Worm (Caenorhabditis elegans) whole organism, mixed stage, embryonic: ENCODE measurements around the gene spig-9.

Experiments used
- M03D4.4 ChIP-seq: sonication (generic microtip); optimal IDR thresholded peaks from 2 replicates; lab custom pipeline; 2017; ENCODE audit warnings: mild to moderate bottlenecking, missing genetic modification characterization, missing compliant biosample characterization
- ceh-39 ChIP-seq: fragments of 150-350 bp; optimal IDR thresholded peaks from 2 replicates; lab custom pipeline; 2014; ENCODE audit warnings: missing biosample characterization, missing genetic modification characterization
- elt-1 ChIP-seq: sonication (generic microtip); optimal IDR thresholded peaks from 2 replicates; lab custom pipeline; 2017; ENCODE audit warnings: missing genetic modification characterization, mild to moderate bottlenecking, missing compliant biosample characterization, antibody characterized with exemption, moderate library complexity, borderline replicate concordance; ENCODE audit not compliant: insufficient read depth
- lin-13 ChIP-seq: fragments of 150-350 bp; optimal IDR thresholded peaks from 2 replicates; lab custom pipeline; 2014; ENCODE audit warnings: missing biosample characterization, missing genetic modification characterization
- nhr-12 ChIP-seq: fragments of 150-350 bp; optimal IDR thresholded peaks from 2 replicates; lab custom pipeline; 2014; ENCODE audit warnings: missing biosample characterization, missing genetic modification characterization
- nhr-237 ChIP-seq: fragments of 150-350 bp; optimal IDR thresholded peaks from 2 replicates; lab custom pipeline; 2014; ENCODE audit warnings: missing biosample characterization, missing genetic modification characterization
- nhr-28 ChIP-seq: fragments of 150-350 bp; optimal IDR thresholded peaks from 2 replicates; lab custom pipeline; 2014; ENCODE audit warnings: missing biosample characterization, missing genetic modification characterization
- nhr-76 ChIP-seq: sonication (generic microtip); optimal IDR thresholded peaks from 2 replicates; lab custom pipeline; 2017; ENCODE audit warnings: missing biosample characterization, missing genetic modification characterization
- sem-2 ChIP-seq: fragments of 200-800 bp; sonication (Bioruptor generic); optimal IDR thresholded peaks from 2 replicates; lab custom pipeline; 2018; ENCODE audit warnings: mild to moderate bottlenecking, missing genetic modification characterization, missing compliant biosample characterization
- snpc-4 ChIP-seq: fragments of 150-350 bp; optimal IDR thresholded peaks from 2 replicates; lab custom pipeline; 2014; ENCODE audit warnings: missing biosample characterization, missing genetic modification characterization
- unc-39 ChIP-seq: fragments of 150-350 bp; optimal IDR thresholded peaks from 2 replicates; lab custom pipeline; 2014; ENCODE audit warnings: missing biosample characterization, missing genetic modification characterization
- zip-8 ChIP-seq: fragments of 150-350 bp; optimal IDR thresholded peaks from 2 replicates; lab custom pipeline; 2014; ENCODE audit warnings: missing biosample characterization, missing genetic modification characterization

DNA sequence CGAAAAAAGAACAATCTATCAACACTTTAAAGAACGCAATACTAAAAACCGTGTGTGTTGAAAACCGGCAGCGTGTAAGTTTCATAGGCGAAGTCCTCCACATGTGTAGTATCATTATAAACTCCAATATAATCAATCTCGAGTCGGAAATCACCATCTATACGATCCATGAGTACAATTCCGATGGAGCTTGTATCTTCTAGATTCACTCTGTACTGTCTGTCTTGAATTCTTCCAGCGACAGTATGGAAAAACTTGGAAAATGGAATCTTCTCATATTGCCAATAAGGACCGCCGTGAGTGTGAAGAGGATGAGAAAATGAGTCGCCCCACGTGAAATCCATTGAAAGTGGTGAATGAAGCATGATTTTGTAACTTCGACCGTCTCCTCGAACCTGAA, 44.7 kb downstream of the spig-9 start:
- TF ChIP-seq elt-1 (tag; lab: Kevin White, UChicago) (no peak), zip-8 (tag; lab: Kevin White, UChicago) (no peak), ceh-39 (tag; lab: Kevin White, UChicago) (no peak), nhr-12 (tag; lab: Kevin White, UChicago) (no peak), nhr-28 (tag; lab: Kevin White, UChicago) (no peak), lin-13 (no peak), sem-2 (no peak), nhr-237 (tag; lab: Kevin White, UChicago) (no peak), snpc-4 (no peak), M03D4.4 (tag; lab: Kevin White, UChicago) (no peak), nhr-76 (tag; lab: Kevin White, UChicago) (no peak), unc-39 (no peak)
